Worm (Caenorhabditis elegans) whole organism, midembryonic: ENCODE data around the gene sri-20.

Experiments
- T22C8.4 ChIP-seq: fragments of 200-800 bp; sonication (Bioruptor generic); IDR thresholded peaks from 2 replicates; pipeline ENCODE4 v1.3.6; 2022; ENCODE audit warnings: missing genetic modification characterization, missing compliant biosample characterization
- cog-1 ChIP-seq: sonication (generic microtip); optimal IDR thresholded peaks from 2 replicates; lab custom pipeline; 2016; ENCODE audit warnings: missing genetic modification characterization, missing compliant biosample characterization
- klf-2 ChIP-seq: fragments of 200-800 bp; sonication (Bioruptor generic); conservative IDR thresholded peaks from 2 replicates; pipeline ENCODE4 v1.3.6; 2022; ENCODE audit warnings: missing genetic modification reagents, missing genetic modification characterization, missing compliant biosample characterization
- med-1 ChIP-seq: sonication (generic microtip); optimal IDR thresholded peaks from 2 replicates; lab custom pipeline; 2017; ENCODE audit warnings: missing genetic modification characterization, mild to moderate bottlenecking, missing compliant biosample characterization, antibody characterized with exemption, missing genetic modification reagents; ENCODE audit not compliant: insufficient read depth
- ztf-29 ChIP-seq: fragments of 200-800 bp; sonication (Bioruptor generic); IDR thresholded peaks from 2 replicates; pipeline ENCODE4 v1.3.6; 2022; ENCODE audit warnings: missing genetic modification reagents, missing genetic modification characterization, missing compliant biosample characterization

ce11 chrV:10379293-10379692 is 10.9 kb downstream of the sri-20 start, which contains the start of gene AC3.12:
- TF ChIP-seq med-1 (GFP tag; lab: Kevin White, UChicago) (no peak), klf-2 (GFP tag; lab: Robert Waterston, UW) (no peak), T22C8.4 (GFP tag; lab: Robert Waterston, UW) (no peak), cog-1 (tag; lab: Kevin White, UChicago) (no peak), ztf-29 (GFP tag; lab: Robert Waterston, UW) (no peak)
